Worm (Caenorhabditis elegans): Measurements from ENCODE around the gene F09C6.16.

DNA sequence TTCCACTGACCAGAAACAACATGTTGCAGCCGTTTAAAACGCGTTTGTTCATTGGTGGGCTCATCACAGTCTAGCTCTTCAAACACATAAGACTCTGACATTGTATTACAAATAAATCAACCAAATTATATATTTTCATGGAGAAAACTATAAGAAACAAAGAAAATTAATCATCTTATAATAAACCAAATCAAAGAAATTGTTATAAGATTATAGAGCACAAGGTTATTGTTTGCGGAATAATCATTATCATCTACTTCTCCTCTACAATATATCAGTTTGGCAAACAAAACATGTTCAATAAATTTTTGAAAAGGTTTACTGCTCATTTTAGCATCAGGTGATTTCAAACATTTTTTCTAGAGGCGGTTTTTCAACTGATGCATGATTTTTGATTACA is 48.1 kb downstream of the F09C6.16 start, which contains the start of the genes clec-32 and clec-24:
- TF ChIP-seq let-607 (tag; optimal IDR thresholded peaks at IDR 0.05) (no peak), hsf-1 (GFP tag; IDR thresholded peaks at IDR 0.05) (no peak), ztf-25 (GFP tag; IDR thresholded peaks at IDR 0.05) (no peak), dpff-1 (tag; optimal IDR thresholded peaks at IDR 0.05) (no peak), sptf-2 (GFP tag; optimal IDR thresholded peaks at IDR 0.05) (no peak), F49E8.2 (tag; optimal IDR thresholded peaks at IDR 0.05; ENCODE audit: insufficient read depth) (no peak), let-526 (GFP tag; IDR thresholded peaks at IDR 0.05) (no peak), F52B5.7 (tag; optimal IDR thresholded peaks at IDR 0.05) (no peak), ceh-27 (GFP tag; optimal IDR thresholded peaks at IDR 0.05) (no peak), nfya-2 (GFP tag; IDR thresholded peaks at IDR 0.05) (no peak), pbrm-1 (GFP tag; IDR thresholded peaks at IDR 0.05) (no peak), xnd-1 (tag; optimal IDR thresholded peaks at IDR 0.05) (no peak), aptf-3 (GFP tag; IDR thresholded peaks at IDR 0.05) (no peak)

Measured in whole organism, young adult.